Worm (Caenorhabditis elegans): ENCODE measurements around the gene F10G2.2.

DNA sequence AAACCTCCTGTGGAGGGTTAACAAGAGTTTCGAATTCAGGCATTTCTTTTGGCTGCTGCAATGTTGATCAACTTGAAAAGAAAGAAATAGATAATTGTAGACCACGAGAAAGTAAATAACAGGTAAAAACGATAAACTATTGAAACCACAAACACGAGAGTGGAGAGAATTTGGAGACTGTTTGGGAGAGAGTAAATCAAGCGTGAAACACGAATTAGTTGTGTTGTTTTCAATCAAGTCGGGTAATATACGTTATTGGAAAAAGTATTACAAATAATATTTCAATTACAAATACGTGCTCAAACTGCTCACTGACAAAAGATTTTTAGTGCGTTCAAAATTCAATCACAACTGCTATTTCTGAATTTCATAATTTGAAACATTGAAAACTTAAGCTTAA is 50.0 kb downstream of the F10G2.2 start, which contains the start of gene C03G6.17:
- TF ChIP-seq sea-1 (GFP tag; conservative IDR thresholded peaks at IDR 0.05) = no peak
- no peak for TF ChIP-seq B0310.2 (tag; optimal IDR thresholded peaks at IDR 0.05)
- no peak for TF ChIP-seq tbx-11 (GFP tag; IDR thresholded peaks at IDR 0.05)
- TF ChIP-seq hmg-4 (GFP tag; optimal IDR thresholded peaks at IDR 0.05) = no peak
- no peak for TF ChIP-seq scrt-1 (GFP tag; IDR thresholded peaks at IDR 0.05)
- no peak for TF ChIP-seq tbx-37 (GFP tag; conservative IDR thresholded peaks at IDR 0.05)
- no peak for TF ChIP-seq ama-1 (optimal IDR thresholded peaks at IDR 0.05)
- TF ChIP-seq ceh-13 (GFP tag; optimal IDR thresholded peaks at IDR 0.05) = no peak
- TF ChIP-seq aly-1 (tag; optimal IDR thresholded peaks at IDR 0.05) = no peak
- TF ChIP-seq F13C5.2 (tag; optimal IDR thresholded peaks at IDR 0.05) = no peak
- no peak for TF ChIP-seq ceh-36 (tag; optimal IDR thresholded peaks at IDR 0.05)
